Worm (Caenorhabditis elegans) whole organism, L2 larva: ENCODE measurements around the gene spn-4.

Source experiments
- aly-2 ChIP-seq: fragments of 150-350 bp; optimal IDR thresholded peaks from 2 replicates; lab custom pipeline; 2014; ENCODE audit warnings: missing biosample characterization, missing genetic modification characterization
- elt-1 ChIP-seq: fragments of 150-350 bp; optimal IDR thresholded peaks from 2 replicates; lab custom pipeline; 2014; ENCODE audit warnings: missing biosample characterization, missing genetic modification characterization
- lin-39 ChIP-seq: fragments of 150-350 bp; optimal IDR thresholded peaks from 2 replicates; lab custom pipeline; 2014; ENCODE audit warnings: missing biosample characterization, missing genetic modification reagents, missing genetic modification characterization
- lsy-2 ChIP-seq, 2 experiments: fragments of 150-350 bp in 1 of 2; sonication (generic microtip) in 1 of 2; optimal IDR thresholded peaks; 2 replicates each; lab custom pipeline; 2014 to 2017; ENCODE audit warnings: missing biosample characterization in 2 of 2, missing genetic modification characterization in 2 of 2
- nhr-11 ChIP-seq: fragments of 150-350 bp; optimal IDR thresholded peaks from 2 replicates; lab custom pipeline; 2014; ENCODE audit warnings: missing biosample characterization, missing genetic modification characterization
- nhr-12 ChIP-seq: fragments of 150-350 bp; optimal IDR thresholded peaks from 2 replicates; lab custom pipeline; 2014; ENCODE audit warnings: missing biosample characterization, missing genetic modification characterization
- nhr-237 ChIP-seq: fragments of 150-350 bp; optimal IDR thresholded peaks from 2 replicates; lab custom pipeline; 2014; ENCODE audit warnings: missing biosample characterization, missing genetic modification characterization
- nhr-77 ChIP-seq: fragments of 150-350 bp; optimal IDR thresholded peaks from 2 replicates; lab custom pipeline; 2014; ENCODE audit warnings: missing biosample characterization, missing genetic modification characterization
- ztf-4 ChIP-seq: fragments of 150-350 bp; optimal IDR thresholded peaks from 2 replicates; lab custom pipeline; 2014; ENCODE audit warnings: missing biosample characterization, missing genetic modification characterization

DNA sequence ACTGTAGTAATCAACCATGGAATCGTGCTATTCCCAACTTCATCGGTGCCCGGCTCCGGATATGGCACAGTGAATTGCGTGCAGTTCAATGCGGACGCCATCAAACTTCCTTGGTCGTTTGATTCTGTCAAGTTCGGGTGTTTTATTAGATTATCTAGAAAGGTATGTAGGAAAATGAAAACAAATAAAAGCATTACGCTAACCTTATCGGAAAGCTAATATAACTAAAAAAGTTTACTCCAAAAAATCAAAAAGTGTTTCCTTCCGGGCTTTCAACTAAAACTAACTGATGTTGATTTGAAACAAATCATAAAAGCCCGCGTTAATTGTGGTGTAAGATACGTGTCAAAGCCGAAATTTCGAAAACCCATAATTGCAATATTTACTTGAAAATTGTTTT lies 35.1 kb upstream of the spn-4 start, which contains the start of gene dmsr-13:
- no peak for TF ChIP-seq elt-1 (tag; lab: Kevin White, UChicago)
- TF ChIP-seq nhr-12 (tag; lab: Kevin White, UChicago) = no peak
- TF ChIP-seq lsy-2 (tag; optimal IDR thresholded peaks at IDR 0.05; lab: Kevin White, UChicago) = no peak
- no peak for TF ChIP-seq nhr-237 (tag; lab: Kevin White, UChicago)
- no peak for TF ChIP-seq nhr-11 (tag; lab: Kevin White, UChicago)
- no peak for TF ChIP-seq nhr-77 (tag; lab: Kevin White, UChicago)
- no peak for TF ChIP-seq ztf-4 (tag; lab: Kevin White, UChicago)
- TF ChIP-seq lin-39 (tag; lab: Kevin White, UChicago) = no peak
- TF ChIP-seq aly-2 (tag; lab: Kevin White, UChicago) = no peak
